Fruit fly (Drosophila melanogaster) whole organism, embryonic: ENCODE measurements around the gene CG32079.

Experiments
- Adf1 ChIP-seq: fragments of 200-800 bp; sonication (Bioruptor generic); IDR thresholded peaks from 2 replicates; pipeline ENCODE4 v1.3.6; 2022; ENCODE audit warnings: missing biosample characterization, missing genetic modification characterization
- Bgb ChIP-seq: fragments of 200-800 bp; sonication (Bioruptor generic); IDR thresholded peaks from 2 replicates; pipeline ENCODE4 v1.3.6; 2022; ENCODE audit warnings: missing biosample characterization, missing genetic modification characterization; ENCODE audit not compliant: partially characterized antibody
- CG10321 ChIP-seq: fragments of 200-800 bp; sonication (Bioruptor generic); IDR thresholded peaks from 2 replicates; pipeline ENCODE4 v1.3.6; 2022; ENCODE audit warnings: missing biosample characterization, missing genetic modification characterization
- CG10366 ChIP-seq: fragments of 200-800 bp; sonication (Bioruptor generic); IDR thresholded peaks from 2 replicates; pipeline ENCODE4 v1.3.6; 2022; ENCODE audit warnings: missing biosample characterization, missing genetic modification characterization
- CG10654 ChIP-seq: fragments of 200-800 bp; sonication (Bioruptor generic); optimal IDR thresholded peaks from 2 replicates; lab custom pipeline; 2016; ENCODE audit warnings: missing biosample characterization, missing genetic modification characterization
- CG10959 ChIP-seq: fragments of 200-800 bp; sonication (Bioruptor generic); IDR thresholded peaks from 2 replicates; pipeline ENCODE4 v1.3.6; 2022; ENCODE audit warnings: missing biosample characterization, missing genetic modification characterization
- CG11093 ChIP-seq: fragments of 200-800 bp; sonication (Bioruptor generic); IDR thresholded peaks from 3 replicates; pipeline ENCODE4 v1.3.6; 2022; ENCODE audit warnings: missing biosample characterization, missing genetic modification characterization
- CG13296 ChIP-seq: fragments of 200-800 bp; sonication (Bioruptor generic); optimal IDR thresholded peaks from 3 replicates; lab custom pipeline; 2018; ENCODE audit warnings: missing biosample characterization, mild to moderate bottlenecking, missing genetic modification characterization
- CG14710 ChIP-seq: fragments of 200-800 bp; sonication (Bioruptor generic); optimal IDR thresholded peaks from 3 replicates; lab custom pipeline; 2019; ENCODE audit warnings: missing biosample characterization, mild to moderate bottlenecking, missing genetic modification characterization, moderate library complexity
- CG15073 ChIP-seq: fragments of 200-800 bp; sonication (Bioruptor generic); optimal IDR thresholded peaks from 2 replicates; lab custom pipeline; 2016; ENCODE audit warnings: missing biosample characterization, missing genetic modification characterization
- CG1603 ChIP-seq: fragments of 200-800 bp; sonication (Bioruptor generic); optimal IDR thresholded peaks from 2 replicates; lab custom pipeline; 2019; ENCODE audit warnings: missing biosample characterization, mild to moderate bottlenecking, missing genetic modification characterization, moderate library complexity
- CG17568 ChIP-seq: fragments of 200-800 bp; sonication (Bioruptor generic); optimal IDR thresholded peaks from 2 replicates; lab custom pipeline; 2018; ENCODE audit warnings: missing biosample characterization, mild to moderate bottlenecking, missing genetic modification characterization, moderate library complexity
- CG17912 ChIP-seq: fragments of 200-800 bp; sonication (Bioruptor generic); optimal IDR thresholded peaks from 2 replicates; lab custom pipeline; 2018; ENCODE audit warnings: missing biosample characterization, mild to moderate bottlenecking, missing genetic modification characterization
- CG1832 ChIP-seq: fragments of 200-800 bp; sonication (Bioruptor generic); optimal IDR thresholded peaks from 2 replicates; lab custom pipeline; 2017; ENCODE audit warnings: missing biosample characterization, mild to moderate bottlenecking, missing genetic modification characterization, inconsistent platforms
- CG18619 ChIP-seq: fragments of 200-800 bp; sonication (Bioruptor generic); optimal IDR thresholded peaks from 3 replicates; lab custom pipeline; 2017; ENCODE audit warnings: missing biosample characterization, mild to moderate bottlenecking, missing genetic modification characterization
- CG43689 ChIP-seq: fragments of 200-800 bp; sonication (Bioruptor generic); IDR thresholded peaks from 2 replicates; pipeline ENCODE4 v1.3.6; 2022; ENCODE audit warnings: missing biosample characterization, missing genetic modification characterization
- CG4617 ChIP-seq: fragments of 200-800 bp; sonication (Bioruptor generic); optimal IDR thresholded peaks from 3 replicates; lab custom pipeline; 2016; ENCODE audit warnings: missing biosample characterization, missing genetic modification characterization, borderline replicate concordance
- CG6689 ChIP-seq: fragments of 200-800 bp; sonication (Bioruptor generic); IDR thresholded peaks from 2 replicates; pipeline ENCODE4 v1.3.6; 2022; ENCODE audit warnings: missing biosample characterization, missing genetic modification characterization
- CG6765 ChIP-seq: fragments of 200-800 bp; sonication (Bioruptor generic); optimal IDR thresholded peaks from 3 replicates; lab custom pipeline; 2017; ENCODE audit warnings: missing biosample characterization, mild to moderate bottlenecking, missing genetic modification characterization
- CG8924 ChIP-seq: fragments of 200-800 bp; optimal IDR thresholded peaks from 3 replicates; lab custom pipeline; 2019; ENCODE audit warnings: missing biosample characterization, mild to moderate bottlenecking, missing genetic modification characterization, moderate library complexity
- CG9437 ChIP-seq: fragments of 200-800 bp; sonication (Bioruptor generic); optimal IDR thresholded peaks from 2 replicates; lab custom pipeline; 2018; ENCODE audit warnings: missing biosample characterization, mild to moderate bottlenecking, missing genetic modification characterization
- CG9797 ChIP-seq: fragments of 200-800 bp; sonication (Bioruptor generic); optimal IDR thresholded peaks from 3 replicates; lab custom pipeline; 2018; ENCODE audit warnings: missing biosample characterization, mild to moderate bottlenecking, missing genetic modification characterization
- CHES-1-like ChIP-seq: fragments of 200-800 bp; sonication (Bioruptor generic); optimal IDR thresholded peaks from 2 replicates; lab custom pipeline; 2016; ENCODE audit warnings: missing biosample characterization, missing genetic modification characterization
- Dbx ChIP-seq: fragments of 200-800 bp; sonication (Bioruptor generic); IDR thresholded peaks from 3 replicates; pipeline ENCODE4 v1.3.6; 2022; ENCODE audit warnings: missing biosample characterization, missing genetic modification characterization
- Deaf1 ChIP-seq: fragments of 200-800 bp; optimal IDR thresholded peaks from 3 replicates; lab custom pipeline; 2019; ENCODE audit warnings: missing biosample characterization, mild to moderate bottlenecking, missing genetic modification characterization, moderate library complexity
- Dfd ChIP-seq, 2 experiments: fragments of >200 bp; optimal IDR thresholded peaks; 2 replicates each; lab custom pipeline; 2017; ENCODE audit warnings: missing biosample characterization in 2 of 2, missing genetic modification characterization in 2 of 2
- Hr39 ChIP-seq: fragments of >200 bp; optimal IDR thresholded peaks from 2 replicates; lab custom pipeline; 2017
- Hr51 ChIP-seq, 2 experiments: fragments of 200-800 bp; sonication (Bioruptor generic); optimal IDR thresholded peaks; 2 replicates in 1 of 2; 3 replicates in 1 of 2; lab custom pipeline; 2016 to 2018; ENCODE audit warnings: missing biosample characterization in 2 of 2, missing genetic modification characterization in 2 of 2, mild to moderate bottlenecking in 1 of 2, moderate library complexity in 1 of 2
- NfI ChIP-seq: fragments of 200-800 bp; sonication (Bioruptor generic); optimal IDR thresholded peaks from 3 replicates; lab custom pipeline; 2018; ENCODE audit warnings: missing biosample characterization, mild to moderate bottlenecking, missing genetic modification characterization, moderate library complexity
- Optix ChIP-seq: fragments of 200-800 bp; sonication (Bioruptor generic); IDR thresholded peaks from 3 replicates; pipeline ENCODE4 v1.3.6; 2022; ENCODE audit warnings: missing biosample characterization, missing genetic modification characterization
- Ravus ChIP-seq: fragments of 200-800 bp; sonication (Bioruptor generic); IDR thresholded peaks from 2 replicates; pipeline ENCODE4 v1.3.6; 2022; ENCODE audit warnings: missing biosample characterization, missing genetic modification characterization
- Side ChIP-seq: fragments of 200-800 bp; sonication (Bioruptor generic); optimal IDR thresholded peaks from 2 replicates; lab custom pipeline; 2016; ENCODE audit warnings: missing biosample characterization, missing genetic modification characterization
- Taf1 ChIP-seq: fragments of 200-800 bp; sonication (Bioruptor generic); IDR thresholded peaks from 2 replicates; pipeline ENCODE4 v1.3.6; 2022; ENCODE audit warnings: missing biosample characterization, missing genetic modification characterization
- bowl ChIP-seq: fragments of 200-800 bp; sonication (Bioruptor generic); IDR thresholded peaks from 2 replicates; pipeline ENCODE4 v1.3.6; 2022; ENCODE audit warnings: missing biosample characterization, missing genetic modification characterization
- bsh ChIP-seq, 2 experiments: fragments of 200-800 bp; sonication (Bioruptor generic); optimal IDR thresholded peaks; 2 replicates each; lab custom pipeline; 2017 to 2018; ENCODE audit warnings: mild to moderate bottlenecking in 2 of 2, missing biosample characterization in 2 of 2, missing genetic modification characterization in 2 of 2, moderate library complexity in 1 of 2
- crol ChIP-seq: fragments of 200-800 bp; sonication (Bioruptor generic); IDR thresholded peaks from 2 replicates; pipeline ENCODE4 v1.3.6; 2022; ENCODE audit warnings: missing biosample characterization, missing genetic modification characterization
- da ChIP-seq: fragments of 200-800 bp; sonication (Bioruptor generic); optimal IDR thresholded peaks from 2 replicates; lab custom pipeline; 2016; ENCODE audit warnings: missing biosample characterization, missing genetic modification characterization
- exex ChIP-seq: fragments of 200-800 bp; sonication (Bioruptor generic); optimal IDR thresholded peaks from 4 replicates; lab custom pipeline; 2018; ENCODE audit warnings: missing biosample characterization, mild to moderate bottlenecking, missing genetic modification characterization, moderate library complexity
- gem ChIP-seq: fragments of 200-800 bp; sonication (Bioruptor generic); optimal IDR thresholded peaks from 2 replicates; lab custom pipeline; 2019; ENCODE audit warnings: missing biosample characterization, mild to moderate bottlenecking, missing genetic modification characterization, moderate library complexity
- ham ChIP-seq: fragments of 200-800 bp; sonication (Bioruptor generic); IDR thresholded peaks from 2 replicates; pipeline ENCODE4 v1.3.6; 2022; ENCODE audit warnings: missing biosample characterization, missing genetic modification characterization
- her ChIP-seq: fragments of 200-800 bp; sonication (Bioruptor generic); optimal IDR thresholded peaks from 2 replicates; lab custom pipeline; 2016; ENCODE audit warnings: missing biosample characterization, missing genetic modification characterization
- insv ChIP-seq, 2 experiments: fragments of 200-800 bp; sonication (Bioruptor generic); optimal IDR thresholded peaks; 3 replicates each; lab custom pipeline; 2016 to 2018; ENCODE audit warnings: missing biosample characterization in 2 of 2, missing genetic modification characterization in 2 of 2
- inv ChIP-seq: fragments of 200-800 bp; sonication (Bioruptor generic); IDR thresholded peaks from 2 replicates; pipeline ENCODE4 v1.3.6; 2022; ENCODE audit warnings: missing biosample characterization, missing genetic modification characterization; ENCODE audit not compliant: partially characterized antibody
- lola ChIP-seq, 3 experiments: fragments of >200 bp in 2 of 3; fragments of 200-800 bp in 1 of 3; sonication (Bioruptor generic) in 1 of 3; optimal IDR thresholded peaks; 2 replicates each; lab custom pipeline; 2017 to 2019; ENCODE audit warnings: missing biosample characterization in 3 of 3, missing genetic modification characterization in 3 of 3, mild to moderate bottlenecking in 1 of 3, moderate library complexity in 1 of 3
- odd ChIP-seq: fragments of 200-800 bp; sonication (Bioruptor generic); optimal IDR thresholded peaks from 2 replicates; lab custom pipeline; 2017; ENCODE audit warnings: missing biosample characterization, mild to moderate bottlenecking, missing genetic modification characterization
- pan ChIP-seq, 4 experiments: fragments of >200 bp in 3 of 4; fragments of 200-800 bp in 1 of 4; sonication (Bioruptor generic) in 1 of 4; optimal IDR thresholded peaks in 3 of 4; IDR thresholded peaks in 1 of 4; 2 replicates each; pipeline versions ENCODE4 v1.3.6 to Lab custom; 2017 to 2022; ENCODE audit warnings: missing biosample characterization in 2 of 4, missing genetic modification characterization in 2 of 4, mixed read lengths in 1 of 4
- rib ChIP-seq: fragments of 200-800 bp; sonication (Bioruptor generic); IDR thresholded peaks from 2 replicates; pipeline ENCODE4 v1.3.6; 2022; ENCODE audit warnings: missing biosample characterization, missing genetic modification characterization
- sr ChIP-seq: fragments of 200-800 bp; sonication (Bioruptor generic); IDR thresholded peaks from 3 replicates; pipeline ENCODE4 v1.3.6; 2022; ENCODE audit warnings: missing biosample characterization, missing genetic modification characterization
- stwl ChIP-seq: fragments of 200-800 bp; sonication (Bioruptor generic); optimal IDR thresholded peaks from 3 replicates; lab custom pipeline; 2018; ENCODE audit warnings: missing biosample characterization, mild to moderate bottlenecking, missing genetic modification characterization, moderate library complexity
- usp ChIP-seq: fragments of >200 bp; optimal IDR thresholded peaks from 2 replicates; lab custom pipeline; 2017; ENCODE audit warnings: missing biosample characterization, missing genetic modification characterization
- z ChIP-seq: fragments of 200-800 bp; sonication (Bioruptor generic); IDR thresholded peaks from 3 replicates; pipeline ENCODE4 v1.3.6; 2022; ENCODE audit warnings: missing biosample characterization, missing genetic modification characterization

CG32079 gene

dm6 chr3L:11002923-11003322 is 22.4 kb upstream of the CG32079 start (continued):
- TF ChIP-seq CG15073 (no peak), pan (optimal IDR thresholded peaks at IDR 0.05; lab: Kevin White, UChicago) (no peak), pan (GFP tag; optimal IDR thresholded peaks at IDR 0.05 in 1 of 2, IDR thresholded peaks at IDR 0.05 in 1 of 2) (no peak), CG4617 (no peak), sr (GFP tag; lab: Robert Waterston, UW) (0 out of 3 replicates have a peak, but pooled peaks have one; percentile 7), CG43689 (GFP tag; lab: Robert Waterston, UW) (no peak), Hr39 (no peak), CG10321 (GFP tag; lab: Robert Waterston, UW) (no peak), CG17568 (GFP tag; lab: Kevin White, UChicago) (no peak), rib (GFP tag; lab: Robert Waterston, UW) (no peak), bowl (GFP tag; lab: Robert Waterston, UW) (no peak), Optix (GFP tag; lab: Robert Waterston, UW) (no peak), insv (GFP tag; optimal IDR thresholded peaks at IDR 0.05; lab: Kevin White, UChicago) (no peak), CG13296 (GFP tag; lab: Kevin White, UChicago) (no peak), Dbx (GFP tag; lab: Robert Waterston, UW) (no peak), CG10654 (GFP tag; lab: Kevin White, UChicago) (no peak), exex (tag; lab: Kevin White, UChicago) (no peak), z (GFP tag; lab: Robert Waterston, UW) (0 out of 3 replicates have a peak, but pooled peaks have one; percentile 23), CG10366 (GFP tag; lab: Robert Waterston, UW) (0 out of 2 replicates have a peak, but pooled peaks have one; percentile 18), crol (GFP tag; lab: Robert Waterston, UW) (no peak), Deaf1 (tag; lab: Kevin White, UChicago) (no peak), Bgb (GFP tag; lab: Robert Waterston, UW) (no peak), ham (GFP tag; lab: Robert Waterston, UW) (no peak), CG11093 (GFP tag; lab: Robert Waterston, UW) (no peak), da (GFP tag; lab: Kevin White, UChicago) (no peak), CG6689 (GFP tag; lab: Robert Waterston, UW) (no peak), Ravus (GFP tag; lab: Robert Waterston, UW) (no peak), inv (GFP tag; lab: Robert Waterston, UW) (no peak), Taf1 (GFP tag; lab: Robert Waterston, UW) (no peak), Dfd (GFP tag; optimal IDR thresholded peaks at IDR 0.05; lab: Kevin White, UChicago) (no peak), CG10959 (GFP tag; lab: Robert Waterston, UW) (0 out of 2 replicates have a peak, but pooled peaks have one; percentile 29), CG6765 (GFP tag; lab: Kevin White, UChicago) (no peak), CG1603 (no peak), NfI (GFP tag; lab: Kevin White, UChicago) (no peak), CG1832 (GFP tag; lab: Kevin White, UChicago) (no peak), CG9797 (no peak), odd (GFP tag; lab: Kevin White, UChicago) (no peak), lola (GFP tag; optimal IDR thresholded peaks at IDR 0.05; lab: Kevin White, UChicago) (no peak), Adf1 (GFP tag; lab: Robert Waterston, UW) (no peak), CG17912 (GFP tag; lab: Kevin White, UChicago) (peak; percentile 8), CG14710 (tag; lab: Kevin White, UChicago) (no peak), CHES-1-like (GFP tag; lab: Kevin White, UChicago) (no peak), Side (GFP tag; lab: Kevin White, UChicago) (peak; percentile 34), CG9437 (GFP tag; lab: Kevin White, UChicago) (no peak), CG8924 (tag; lab: Kevin White, UChicago) (no peak), gem (tag; lab: Kevin White, UChicago) (peak; percentile 19), her (GFP tag; lab: Kevin White, UChicago) (no peak), usp (GFP tag; lab: Kevin White, UChicago) (no peak), bsh (GFP tag; optimal IDR thresholded peaks at IDR 0.05; lab: Kevin White, UChicago) (peak in 1 of 2 experiments; percentile 23), stwl (tag; lab: Kevin White, UChicago) (no peak), Hr51 (GFP tag; optimal IDR thresholded peaks at IDR 0.05; lab: Kevin White, UChicago) (no peak), CG18619 (GFP tag; lab: Kevin White, UChicago) (peak; percentile 6)
